Fruit fly (Drosophila melanogaster) whole organism, embryonic: ENCODE results near the gene UbcE2H.

Experiments
- Asciz ChIP-seq: fragments of 200-800 bp; sonication (Bioruptor generic); optimal IDR thresholded peaks from 2 replicates; lab custom pipeline; 2017; ENCODE audit warnings: missing biosample characterization, mild to moderate bottlenecking, missing genetic modification characterization, missing genetic modification reagents
- Awh ChIP-seq: fragments of 200-800 bp; sonication (Bioruptor generic); IDR thresholded peaks from 2 replicates; pipeline ENCODE4, ENCODE4 v1.3.6; 2022; ENCODE audit warnings: missing biosample characterization, missing genetic modification characterization
- CG10366 ChIP-seq: fragments of 200-800 bp; sonication (Bioruptor generic); IDR thresholded peaks from 2 replicates; pipeline ENCODE4 v1.3.6; 2022; ENCODE audit warnings: missing biosample characterization, missing genetic modification characterization
- CG11398 ChIP-seq: fragments of 200-800 bp; sonication (Bioruptor generic); optimal IDR thresholded peaks from 2 replicates; lab custom pipeline; 2016; ENCODE audit warnings: missing biosample characterization, missing genetic modification characterization
- CG11560 ChIP-seq: fragments of 200-800 bp; sonication (Bioruptor generic); IDR thresholded peaks from 3 replicates; pipeline ENCODE4 v1.3.6; 2022; ENCODE audit warnings: missing biosample characterization, missing genetic modification characterization
- CG1233 ChIP-seq: fragments of 200-800 bp; sonication (Bioruptor generic); optimal IDR thresholded peaks from 4 replicates; lab custom pipeline; 2018; ENCODE audit warnings: missing biosample characterization, mild to moderate bottlenecking, missing genetic modification characterization
- CG15073 ChIP-seq: fragments of 200-800 bp; sonication (Bioruptor generic); optimal IDR thresholded peaks from 2 replicates; lab custom pipeline; 2016; ENCODE audit warnings: missing biosample characterization, missing genetic modification characterization
- CG1647 ChIP-seq: fragments of 200-800 bp; sonication (Bioruptor generic); optimal IDR thresholded peaks from 3 replicates; lab custom pipeline; 2016; ENCODE audit warnings: missing biosample characterization, missing genetic modification characterization
- CG17186 ChIP-seq: fragments of 200-800 bp; sonication (Bioruptor generic); optimal IDR thresholded peaks from 3 replicates; lab custom pipeline; 2017; ENCODE audit warnings: missing biosample characterization, missing genetic modification reagents, missing genetic modification characterization
- CG17385 ChIP-seq: fragments of 200-800 bp; sonication (Bioruptor generic); optimal IDR thresholded peaks from 3 replicates; lab custom pipeline; 2018; ENCODE audit warnings: missing biosample characterization, mild to moderate bottlenecking, missing genetic modification characterization
- CG18476 ChIP-seq: fragments of 200-800 bp; sonication (Bioruptor generic); optimal IDR thresholded peaks from 2 replicates; lab custom pipeline; 2016; ENCODE audit warnings: missing biosample characterization, mild to moderate bottlenecking, missing genetic modification characterization
- CG18764 ChIP-seq: fragments of 200-800 bp; sonication (Bioruptor generic); optimal IDR thresholded peaks from 3 replicates; lab custom pipeline; 2016; ENCODE audit warnings: missing biosample characterization, missing genetic modification characterization
- CG3163 ChIP-seq: fragments of 200-800 bp; sonication (Bioruptor generic); optimal IDR thresholded peaks from 3 replicates; lab custom pipeline; 2016; ENCODE audit warnings: missing biosample characterization, missing genetic modification characterization
- CG3995 ChIP-seq: fragments of 200-800 bp; sonication (Bioruptor generic); optimal IDR thresholded peaks from 3 replicates; lab custom pipeline; 2016; ENCODE audit warnings: missing biosample characterization, missing genetic modification characterization
- CG6254 ChIP-seq: fragments of 200-800 bp; sonication (Bioruptor generic); optimal IDR thresholded peaks from 3 replicates; lab custom pipeline; 2017; ENCODE audit warnings: mild to moderate bottlenecking, missing biosample characterization, missing genetic modification reagents, missing genetic modification characterization
- CG6272 ChIP-seq: fragments of 200-800 bp; sonication (Bioruptor generic); IDR thresholded peaks from 2 replicates; pipeline ENCODE4 v1.3.6; 2022; ENCODE audit warnings: missing biosample characterization, missing genetic modification characterization
- CG7928 ChIP-seq: fragments of 200-800 bp; sonication (Bioruptor generic); optimal IDR thresholded peaks from 2 replicates; lab custom pipeline; 2017; ENCODE audit warnings: missing biosample characterization, mild to moderate bottlenecking, missing genetic modification characterization
- CG8359 ChIP-seq: fragments of 200-800 bp; sonication (Bioruptor generic); optimal IDR thresholded peaks from 2 replicates; lab custom pipeline; 2017; ENCODE audit warnings: missing biosample characterization, mild to moderate bottlenecking, missing genetic modification characterization, borderline replicate concordance
- CG8924 ChIP-seq: fragments of 200-800 bp; optimal IDR thresholded peaks from 3 replicates; lab custom pipeline; 2019; ENCODE audit warnings: missing biosample characterization, mild to moderate bottlenecking, missing genetic modification characterization, moderate library complexity
- CG9437 ChIP-seq: fragments of 200-800 bp; sonication (Bioruptor generic); optimal IDR thresholded peaks from 2 replicates; lab custom pipeline; 2018; ENCODE audit warnings: missing biosample characterization, mild to moderate bottlenecking, missing genetic modification characterization
- D19A ChIP-seq: fragments of 200-800 bp; optimal IDR thresholded peaks from 3 replicates; lab custom pipeline; 2019; ENCODE audit warnings: missing biosample characterization, mild to moderate bottlenecking, missing genetic modification characterization, moderate library complexity
- Dip2 ChIP-seq: fragments of 200-800 bp; sonication (Bioruptor generic); IDR thresholded peaks from 2 replicates; pipeline ENCODE4 v1.3.6; 2022; ENCODE audit warnings: missing biosample characterization, missing genetic modification characterization
- Elba2 ChIP-seq: fragments of 200-800 bp; sonication (Bioruptor generic); optimal IDR thresholded peaks from 3 replicates; lab custom pipeline; 2016; ENCODE audit warnings: missing biosample characterization, missing genetic modification characterization
- Fer3 ChIP-seq: fragments of 200-800 bp; sonication (Bioruptor generic); optimal IDR thresholded peaks from 2 replicates; lab custom pipeline; 2018; ENCODE audit warnings: missing biosample characterization, mild to moderate bottlenecking, missing genetic modification characterization, moderate library complexity
- Hand ChIP-seq: fragments of 200-800 bp; sonication (Bioruptor generic); optimal IDR thresholded peaks from 2 replicates; lab custom pipeline; 2017; ENCODE audit warnings: mild to moderate bottlenecking, missing biosample characterization, missing genetic modification reagents, missing genetic modification characterization
- HmgD ChIP-seq: fragments of 200-800 bp; sonication (Bioruptor generic); optimal IDR thresholded peaks from 3 replicates; lab custom pipeline; 2016; ENCODE audit warnings: missing biosample characterization, missing genetic modification characterization
- Hmr ChIP-seq: fragments of 200-800 bp; sonication (Bioruptor generic); optimal IDR thresholded peaks from 3 replicates; lab custom pipeline; 2017; ENCODE audit warnings: mild to moderate bottlenecking, missing biosample characterization, missing genetic modification reagents, missing genetic modification characterization
- MESR4 ChIP-seq: fragments of 200-800 bp; sonication (Bioruptor generic); optimal IDR thresholded peaks from 2 replicates; lab custom pipeline; 2018; ENCODE audit warnings: missing biosample characterization, mild to moderate bottlenecking, missing genetic modification characterization, moderate library complexity
- NfI ChIP-seq: fragments of 200-800 bp; sonication (Bioruptor generic); optimal IDR thresholded peaks from 3 replicates; lab custom pipeline; 2018; ENCODE audit warnings: missing biosample characterization, mild to moderate bottlenecking, missing genetic modification characterization, moderate library complexity
- Opbp ChIP-seq: fragments of 200-800 bp; sonication (Bioruptor generic); IDR thresholded peaks from 3 replicates; pipeline ENCODE4 v1.3.6; 2022; ENCODE audit warnings: missing biosample characterization, missing genetic modification characterization; ENCODE audit not compliant: partially characterized antibody
- YL-1 ChIP-seq: fragments of 200-800 bp; sonication (Bioruptor generic); optimal IDR thresholded peaks from 3 replicates; lab custom pipeline; 2017; ENCODE audit warnings: missing biosample characterization, mild to moderate bottlenecking, missing genetic modification characterization
- al ChIP-seq: fragments of 200-800 bp; sonication (Bioruptor generic); IDR thresholded peaks from 2 replicates; pipeline ENCODE4 v1.3.6; 2022; ENCODE audit warnings: missing biosample characterization, missing genetic modification characterization
- az2 ChIP-seq: fragments of 200-800 bp; sonication (Bioruptor generic); optimal IDR thresholded peaks from 3 replicates; lab custom pipeline; 2016; ENCODE audit warnings: missing biosample characterization, missing genetic modification characterization
- bowl ChIP-seq: fragments of 200-800 bp; sonication (Bioruptor generic); IDR thresholded peaks from 2 replicates; pipeline ENCODE4 v1.3.6; 2022; ENCODE audit warnings: missing biosample characterization, missing genetic modification characterization
- dpn ChIP-seq, 2 experiments: fragments of 200-800 bp; sonication (Bioruptor generic); optimal IDR thresholded peaks; 3 replicates each; lab custom pipeline; 2016; ENCODE audit warnings: missing biosample characterization in 2 of 2, missing genetic modification characterization in 2 of 2
- eve ChIP-seq, 2 experiments: fragments of >200 bp; optimal IDR thresholded peaks; 2 replicates each; lab custom pipeline; 2017; ENCODE audit warnings: missing biosample characterization in 2 of 2, missing genetic modification characterization in 2 of 2
- eyg ChIP-seq: fragments of 200-800 bp; sonication (Bioruptor generic); optimal IDR thresholded peaks from 3 replicates; lab custom pipeline; 2016; ENCODE audit warnings: missing biosample characterization, missing genetic modification characterization
- ftz-f1 ChIP-seq: fragments of 200-800 bp; sonication (Bioruptor generic); optimal IDR thresholded peaks from 2 replicates; lab custom pipeline; 2016; ENCODE audit warnings: missing biosample characterization, missing genetic modification characterization
- lbe ChIP-seq: fragments of 200-800 bp; sonication (Bioruptor generic); optimal IDR thresholded peaks from 2 replicates; lab custom pipeline; 2016; ENCODE audit warnings: missing biosample characterization, mild to moderate bottlenecking, missing genetic modification characterization
- lov ChIP-seq, 2 experiments: fragments of 200-800 bp in 1 of 2; fragments of >200 bp in 1 of 2; sonication (Bioruptor generic) in 1 of 2; IDR thresholded peaks in 1 of 2; optimal IDR thresholded peaks in 1 of 2; 2 replicates in 1 of 2; 3 replicates in 1 of 2; pipeline versions ENCODE4 v1.3.6 to Lab custom; 2017 to 2022; ENCODE audit warnings: missing biosample characterization in 1 of 2, missing genetic modification characterization in 1 of 2
- otp ChIP-seq: fragments of 200-800 bp; sonication (Bioruptor generic); IDR thresholded peaks from 3 replicates; pipeline ENCODE4, ENCODE4 v1.3.6; 2022; ENCODE audit warnings: missing biosample characterization, missing genetic modification characterization
- phol ChIP-seq: fragments of 200-800 bp; sonication (Bioruptor generic); optimal IDR thresholded peaks from 3 replicates; lab custom pipeline; 2018; ENCODE audit warnings: missing biosample characterization, mild to moderate bottlenecking, missing genetic modification characterization, moderate library complexity
- prd ChIP-seq, 3 experiments: fragments of >200 bp in 2 of 3; fragments of 200-800 bp in 1 of 3; sonication (Bioruptor generic) in 1 of 3; optimal IDR thresholded peaks in 2 of 3; IDR thresholded peaks in 1 of 3; 2 replicates in 2 of 3; 3 replicates in 1 of 3; pipeline versions ENCODE4 v1.3.6 to Lab custom; 2017 to 2022; ENCODE audit warnings: missing biosample characterization in 1 of 3, missing genetic modification characterization in 1 of 3
- stc ChIP-seq: fragments of 200-800 bp; sonication (Bioruptor generic); IDR thresholded peaks from 2 replicates; pipeline ENCODE4 v1.3.6; 2022; ENCODE audit warnings: missing biosample characterization, missing genetic modification characterization
- tio ChIP-seq: fragments of 200-800 bp; sonication (Bioruptor generic); optimal IDR thresholded peaks from 2 replicates; lab custom pipeline; 2017; ENCODE audit warnings: missing biosample characterization, missing genetic modification characterization, inconsistent platforms
- tll ChIP-seq, 2 experiments: fragments of 200-800 bp in 1 of 2; fragments of >200 bp in 1 of 2; sonication (Bioruptor generic) in 1 of 2; optimal IDR thresholded peaks; 2 replicates each; lab custom pipeline; 2017 to 2019; ENCODE audit warnings: missing biosample characterization in 2 of 2, missing genetic modification characterization in 2 of 2, mild to moderate bottlenecking in 1 of 2, moderate library complexity in 1 of 2
- unc-4 ChIP-seq: fragments of 200-800 bp; sonication (Bioruptor generic); IDR thresholded peaks from 2 replicates; pipeline ENCODE4 v1.3.6; 2022; ENCODE audit warnings: missing biosample characterization, missing genetic modification characterization; ENCODE audit not compliant: partially characterized antibody
- zf30C ChIP-seq: fragments of 200-800 bp; sonication (Bioruptor generic); optimal IDR thresholded peaks from 3 replicates; lab custom pipeline; 2018; ENCODE audit warnings: missing biosample characterization, mild to moderate bottlenecking, missing genetic modification characterization

UbcE2H gene

dm6 chrX:8060148-8060920 is 33.5 kb downstream of the UbcE2H start (continued):
- TF ChIP-seq lov (optimal IDR thresholded peaks at IDR 0.05; lab: Kevin White, UChicago) (no peak), lov (GFP tag; IDR thresholded peaks at IDR 0.05; lab: Robert Waterston, UW) (no peak), az2 (no peak), tio (GFP tag; lab: Kevin White, UChicago) (no peak), CG6272 (GFP tag; lab: Robert Waterston, UW) (no peak), CG10366 (GFP tag; lab: Robert Waterston, UW) (no peak), bowl (GFP tag; lab: Robert Waterston, UW) (no peak), ftz-f1 (GFP tag; lab: Kevin White, UChicago) (no peak), CG17385 (GFP tag; lab: Kevin White, UChicago) (peak; percentile 92), zf30C (GFP tag; lab: Kevin White, UChicago) (no peak), CG9437 (GFP tag; lab: Kevin White, UChicago) (peak; percentile 99), D19A (tag; lab: Kevin White, UChicago) (peak; percentile 31), al (no peak), lbe (no peak), phol (tag; lab: Kevin White, UChicago) (no peak), Fer3 (tag; lab: Kevin White, UChicago) (no peak), Asciz (GFP tag; lab: Kevin White, UChicago) (no peak), tll (GFP tag; optimal IDR thresholded peaks at IDR 0.05; lab: Kevin White, UChicago) (no peak), stc (no peak), unc-4 (GFP tag; lab: Robert Waterston, UW) (0 out of 2 replicates have a peak, but pooled peaks have one; percentile 24), MESR4 (peak; percentile 11), CG1647 (GFP tag; lab: Kevin White, UChicago) (no peak), NfI (no peak), Hand (GFP tag; lab: Kevin White, UChicago) (no peak), Opbp (GFP tag; lab: Robert Waterston, UW) (no peak), CG18476 (GFP tag; lab: Kevin White, UChicago) (no peak), CG18764 (GFP tag; lab: Kevin White, UChicago) (no peak), HmgD (GFP tag; lab: Kevin White, UChicago) (no peak), eyg (GFP tag; lab: Kevin White, UChicago) (no peak), Elba2 (GFP tag; lab: Kevin White, UChicago) (no peak), dpn (GFP tag; optimal IDR thresholded peaks at IDR 0.05; lab: Kevin White, UChicago) (no peak), CG11398 (GFP tag; lab: Kevin White, UChicago) (no peak), CG7928 (no peak), eve (GFP tag; optimal IDR thresholded peaks at IDR 0.05; lab: Kevin White, UChicago) (peak in 1 of 2 experiments; percentile 29), CG8924 (tag; lab: Kevin White, UChicago) (peak; percentile 56), CG3163 (GFP tag; lab: Kevin White, UChicago) (no peak), CG1233 (no peak), Dip2 (GFP tag; lab: Robert Waterston, UW) (no peak), CG11560 (tag; lab: Robert Waterston, UW) (no peak), YL-1 (peak; percentile 42), Awh (no peak), otp (GFP tag; lab: Robert Waterston, UW) (no peak), prd (optimal IDR thresholded peaks at IDR 0.05; lab: Kevin White, UChicago) (no peak), prd (GFP tag; IDR thresholded peaks at IDR 0.05; lab: Robert Waterston, UW) (no peak), CG17186 (GFP tag; lab: Kevin White, UChicago) (no peak), CG8359 (GFP tag; lab: Kevin White, UChicago) (no peak), CG6254 (GFP tag; lab: Kevin White, UChicago) (no peak), CG15073 (GFP tag; lab: Kevin White, UChicago) (no peak), Hmr (GFP tag; lab: Kevin White, UChicago) (no peak), CG3995 (GFP tag; lab: Kevin White, UChicago) (no peak)
